Worm (Caenorhabditis elegans): ENCODE results near the gene srx-46.

DNA sequence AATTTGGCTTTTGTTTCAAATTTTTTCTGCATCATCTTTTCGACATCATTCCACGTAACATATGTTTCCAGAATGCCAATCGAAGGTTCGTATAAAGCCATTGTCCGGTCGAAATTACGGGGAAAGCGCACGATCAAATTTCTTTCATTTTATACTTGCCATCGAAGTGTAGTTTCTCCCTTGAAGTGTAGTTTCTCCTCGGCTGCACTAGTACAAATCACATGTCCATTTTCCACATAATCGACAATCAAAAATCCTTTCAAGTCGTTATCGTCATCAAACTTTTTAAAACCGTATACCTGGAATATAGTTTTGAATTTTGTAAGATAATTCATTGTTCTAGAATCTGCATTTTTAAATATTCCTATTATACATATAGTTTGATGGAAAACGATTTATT is 22.3 kb downstream of the srx-46 start, which contains the start of gene E02C12.9:
- no peak for TF ChIP-seq cog-1 (tag; optimal IDR thresholded peaks at IDR 0.05)
- TF ChIP-seq ref-1 (GFP tag; conservative IDR thresholded peaks at IDR 0.05): no peak
- no peak for TF ChIP-seq flt-1 (GFP tag; IDR thresholded peaks at IDR 0.05)
- no peak for TF ChIP-seq T22C8.4 (GFP tag; IDR thresholded peaks at IDR 0.05)
- no peak for TF ChIP-seq ztf-23 (GFP tag; IDR thresholded peaks at IDR 0.05)
- TF ChIP-seq ztf-29 (GFP tag; IDR thresholded peaks at IDR 0.05): no peak
- TF ChIP-seq med-1 (GFP tag; optimal IDR thresholded peaks at IDR 0.05; ENCODE audit: insufficient read depth): no peak

Measured in whole organism, midembryonic.